Fruit fly (Drosophila melanogaster): ENCODE measurements around the gene Snoo.
A peak's percentile ranks its signal among the peaks of the same experiment; 100 is the strongest.

Gene Snoo

DNA sequence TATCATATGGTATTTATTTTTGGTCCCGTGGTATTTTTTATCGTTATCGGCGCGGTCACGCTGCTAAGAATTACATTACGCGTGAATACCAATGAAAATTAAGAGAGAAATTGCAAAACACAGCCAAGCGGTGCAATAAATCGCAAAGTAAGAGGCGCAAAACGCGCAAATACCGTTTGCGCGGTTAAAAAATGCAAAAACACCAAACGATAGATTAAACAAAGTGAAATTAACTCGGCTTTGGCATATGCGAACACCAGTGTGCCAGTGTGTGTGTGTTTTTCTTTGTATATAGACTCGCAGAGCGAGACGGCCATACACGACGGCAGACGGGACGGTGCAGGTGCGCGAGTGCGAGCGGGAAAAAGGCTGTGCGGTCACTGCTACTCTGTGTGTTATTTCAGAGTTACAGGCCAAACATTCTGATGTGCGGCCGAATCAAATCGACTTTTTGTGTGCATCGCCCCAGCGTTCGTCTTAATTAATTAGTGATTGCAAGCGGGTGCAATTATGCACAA lies 46.8 kb upstream of the Snoo start, which contains the start of gene Cka (continued):
- no peak for TF ChIP-seq CG1602 (GFP tag; optimal IDR thresholded peaks at IDR 0.05)
- TF ChIP-seq B-H2 (GFP tag; optimal IDR thresholded peaks at IDR 0.05): peak; percentile 38
- TF ChIP-seq CG4424 (GFP tag; optimal IDR thresholded peaks at IDR 0.05): no peak
- no peak for TF ChIP-seq pum (GFP tag; optimal IDR thresholded peaks at IDR 0.05)
- peak; percentile 12 for TF ChIP-seq twi (tag; optimal IDR thresholded peaks at IDR 0.05)
- no peak for TF ChIP-seq ham (GFP tag; IDR thresholded peaks at IDR 0.05)
- TF ChIP-seq vnd (GFP tag; IDR thresholded peaks at IDR 0.05; ENCODE audit: partially characterized antibody): no peak
- TF ChIP-seq ro (GFP tag; IDR thresholded peaks at IDR 0.05): no peak
- TF ChIP-seq CG3726 (GFP tag; IDR thresholded peaks at IDR 0.05): no peak
- TF ChIP-seq kay (GFP tag; optimal IDR thresholded peaks at IDR 0.05): no peak
- peak; percentile 93 for TF ChIP-seq CG2199 (GFP tag; IDR thresholded peaks at IDR 0.05)
- no peak for TF ChIP-seq CG8944 (GFP tag; optimal IDR thresholded peaks at IDR 0.05)
- TF ChIP-seq pb (GFP tag; optimal IDR thresholded peaks at IDR 0.05): no peak
- TF ChIP-seq Atf3 (GFP tag; optimal IDR thresholded peaks at IDR 0.05): no peak
- TF ChIP-seq Gug (GFP tag; IDR thresholded peaks at IDR 0.05): no peak
- TF ChIP-seq HmgZ (tag; optimal IDR thresholded peaks at IDR 0.05): peak; percentile 72
- no peak for TF ChIP-seq tin (GFP tag; optimal IDR thresholded peaks at IDR 0.05)
- no peak for TF ChIP-seq ash1 (GFP tag; optimal IDR thresholded peaks at IDR 0.05)
- TF ChIP-seq CG6254 (GFP tag; optimal IDR thresholded peaks at IDR 0.05): no peak
- no peak for TF ChIP-seq CkIIα-i1 (GFP tag; IDR thresholded peaks at IDR 0.05)
- TF ChIP-seq cas (GFP tag; IDR thresholded peaks at IDR 0.05): no peak
- TF ChIP-seq HLH4C (GFP tag; IDR thresholded peaks at IDR 0.05; ENCODE audit: partially characterized antibody): no peak
- no peak for TF ChIP-seq D19B (GFP tag; optimal IDR thresholded peaks at IDR 0.05)
- peak; percentile 21; the same call in 1 of the 3 replicates for TF ChIP-seq knrl (GFP tag; IDR thresholded peaks at IDR 0.05; ENCODE audit: partially characterized antibody)
- TF ChIP-seq D19A (tag; optimal IDR thresholded peaks at IDR 0.05): no peak
- TF ChIP-seq CG14014 (GFP tag; IDR thresholded peaks at IDR 0.05): no peak
- no peak for TF ChIP-seq al (GFP tag; IDR thresholded peaks at IDR 0.05)
- TF ChIP-seq CG11456 (GFP tag; IDR thresholded peaks at IDR 0.05): no peak
- no peak for TF ChIP-seq br (optimal IDR thresholded peaks at IDR 0.05)
- peak; percentile 97 for TF ChIP-seq cg (GFP tag; optimal IDR thresholded peaks at IDR 0.05)
- no peak for TF ChIP-seq CG17612 (GFP tag; IDR thresholded peaks at IDR 0.05)
- TF ChIP-seq p53 (GFP tag; optimal IDR thresholded peaks at IDR 0.05): no peak
- TF ChIP-seq CG12236 (GFP tag; optimal IDR thresholded peaks at IDR 0.05): no peak
- no peak for TF ChIP-seq ind (GFP tag; optimal IDR thresholded peaks at IDR 0.05)
- TF ChIP-seq CG17912 (GFP tag; optimal IDR thresholded peaks at IDR 0.05): no peak
- no peak for TF ChIP-seq CG12942 (GFP tag; optimal IDR thresholded peaks at IDR 0.05)
- no peak for TF ChIP-seq CG14050 (GFP tag; IDR thresholded peaks at IDR 0.05)
- TF ChIP-seq CG17385 (GFP tag; optimal IDR thresholded peaks at IDR 0.05): no peak
- no peak for TF ChIP-seq HLH3B (GFP tag; IDR thresholded peaks at IDR 0.05)
- no peak for TF ChIP-seq Dad (GFP tag; optimal IDR thresholded peaks at IDR 0.05)
- peak; percentile 77 for TF ChIP-seq CG32767 (GFP tag; IDR thresholded peaks at IDR 0.05)
- TF ChIP-seq prd (optimal IDR thresholded peaks at IDR 0.05): no peak
- peak; percentile 41; the same call in 1 of the 3 replicates for TF ChIP-seq prd (GFP tag; IDR thresholded peaks at IDR 0.05)
- no peak for TF ChIP-seq CG4730 (GFP tag; IDR thresholded peaks at IDR 0.05)
- TF ChIP-seq CG6175 (GFP tag; IDR thresholded peaks at IDR 0.05): no peak
- no peak for TF ChIP-seq CG8089 (GFP tag; optimal IDR thresholded peaks at IDR 0.05)
- TF ChIP-seq CG17186 (GFP tag; optimal IDR thresholded peaks at IDR 0.05): peak; percentile 36
- TF ChIP-seq dpn (GFP tag; optimal IDR thresholded peaks at IDR 0.05): no peak
- TF ChIP-seq Abd-B (GFP tag; optimal IDR thresholded peaks at IDR 0.05): peak; percentile 11
- no peak; the same call in 1 of the 2 replicates for TF ChIP-seq inv (GFP tag; IDR thresholded peaks at IDR 0.05; ENCODE audit: partially characterized antibody)
- TF ChIP-seq Hr3 (GFP tag; optimal IDR thresholded peaks at IDR 0.05): no peak
- TF ChIP-seq CG7963 (GFP tag; IDR thresholded peaks at IDR 0.05; ENCODE audit: partially characterized antibody): no peak
- TF ChIP-seq NK7.1 (GFP tag; optimal IDR thresholded peaks at IDR 0.05): no peak

Data from whole organism, embryonic.